Fruit fly (Drosophila melanogaster): ENCODE results near the gene Ubx.
A peak's percentile ranks its signal among the peaks of the same experiment; 100 is the strongest.

Ubx gene

dm6 chr3R:16715594-16715993 is 18.6 kb downstream of the Ubx start (continued):
- no peak for TF ChIP-seq vvl (GFP tag; IDR thresholded peaks at IDR 0.05)
- peak; percentile 49; the same call in 1 of the 3 replicates for TF ChIP-seq CG14860 (GFP tag; IDR thresholded peaks at IDR 0.05; ENCODE audit: partially characterized antibody)
- no peak for TF ChIP-seq dimm (GFP tag; IDR thresholded peaks at IDR 0.05)
- no peak for TF ChIP-seq CG7556 (GFP tag; optimal IDR thresholded peaks at IDR 0.05)
- no peak for TF ChIP-seq E2f2 (GFP tag; IDR thresholded peaks at IDR 0.05)
- no peak for TF ChIP-seq Mrtf (GFP tag; IDR thresholded peaks at IDR 0.05)
- TF ChIP-seq gsb (GFP tag; IDR thresholded peaks at IDR 0.05), result no peak
- TF ChIP-seq YL-1 (GFP tag; optimal IDR thresholded peaks at IDR 0.05), result no peak
- no peak for TF ChIP-seq HLH4C (GFP tag; IDR thresholded peaks at IDR 0.05; ENCODE audit: partially characterized antibody)
- peak; percentile 79 for TF ChIP-seq CG1832 (GFP tag; optimal IDR thresholded peaks at IDR 0.05)
- TF ChIP-seq bowl (GFP tag; IDR thresholded peaks at IDR 0.05), result no peak
- peak; percentile 75 for TF ChIP-seq CG15479 (GFP tag; optimal IDR thresholded peaks at IDR 0.05)
- TF ChIP-seq slp2 (GFP tag; optimal IDR thresholded peaks at IDR 0.05), result no peak
- no peak for TF ChIP-seq CG18619 (GFP tag; optimal IDR thresholded peaks at IDR 0.05)
- TF ChIP-seq ATbp (GFP tag; optimal IDR thresholded peaks at IDR 0.05), result no peak
- TF ChIP-seq psq (GFP tag; optimal IDR thresholded peaks at IDR 0.05), result no peak
- no peak for TF ChIP-seq CG7372 (GFP tag; IDR thresholded peaks at IDR 0.05)
- no peak for TF ChIP-seq CG18011 (GFP tag; optimal IDR thresholded peaks at IDR 0.05)
- TF ChIP-seq sob (GFP tag; IDR thresholded peaks at IDR 0.05), result no peak
- no peak for TF ChIP-seq corto (GFP tag; optimal IDR thresholded peaks at IDR 0.05)
- TF ChIP-seq Opbp (GFP tag; IDR thresholded peaks at IDR 0.05; ENCODE audit: partially characterized antibody), result peak; percentile 91; the same call in 2 of the 3 replicates
- no peak for TF ChIP-seq CG17186 (GFP tag; optimal IDR thresholded peaks at IDR 0.05)
- no peak for TF ChIP-seq CG17568 (GFP tag; optimal IDR thresholded peaks at IDR 0.05)
- TF ChIP-seq CG12744 (GFP tag; optimal IDR thresholded peaks at IDR 0.05), result no peak
- TF ChIP-seq CG11085 (GFP tag; IDR thresholded peaks at IDR 0.05), result no peak
- TF ChIP-seq CG31224 (GFP tag; IDR thresholded peaks at IDR 0.05), result no peak
- no peak for TF ChIP-seq CG4360 (GFP tag; IDR thresholded peaks at IDR 0.05)
- TF ChIP-seq chn (GFP tag; optimal IDR thresholded peaks at IDR 0.05), result no peak
- TF ChIP-seq CG8089 (GFP tag; optimal IDR thresholded peaks at IDR 0.05), result no peak
- TF ChIP-seq CG10366 (GFP tag; IDR thresholded peaks at IDR 0.05), result no peak
- no peak for TF ChIP-seq B-H2 (GFP tag; optimal IDR thresholded peaks at IDR 0.05)
- no peak for TF ChIP-seq stc (GFP tag; IDR thresholded peaks at IDR 0.05)
- no peak for TF ChIP-seq CG6654 (GFP tag; optimal IDR thresholded peaks at IDR 0.05)
- no peak for TF ChIP-seq knrl (GFP tag; IDR thresholded peaks at IDR 0.05; ENCODE audit: partially characterized antibody)
- TF ChIP-seq D19B (GFP tag; optimal IDR thresholded peaks at IDR 0.05), result no peak
- no peak for TF ChIP-seq CG9437 (GFP tag; optimal IDR thresholded peaks at IDR 0.05)
- TF ChIP-seq CG15696 (tag; optimal IDR thresholded peaks at IDR 0.05), result no peak
- peak; percentile 86 for TF ChIP-seq Nf-YC (tag; optimal IDR thresholded peaks at IDR 0.05)
- TF ChIP-seq CG8924 (tag; optimal IDR thresholded peaks at IDR 0.05), result no peak
- peak; percentile 39; the same call in 1 of the 2 replicates for TF ChIP-seq tna (GFP tag; IDR thresholded peaks at IDR 0.05; ENCODE audit: partially characterized antibody)
- no peak for TF ChIP-seq CG10654 (GFP tag; optimal IDR thresholded peaks at IDR 0.05)
- TF ChIP-seq Pdp1 (GFP tag; optimal IDR thresholded peaks at IDR 0.05), result no peak
- no peak for TF ChIP-seq Oli (tag; optimal IDR thresholded peaks at IDR 0.05)
- TF ChIP-seq Max (GFP tag; optimal IDR thresholded peaks at IDR 0.05), result no peak
- no peak for TF ChIP-seq CG9817 (tag; optimal IDR thresholded peaks at IDR 0.05)
- no peak for TF ChIP-seq Hr3 (GFP tag; optimal IDR thresholded peaks at IDR 0.05)
- TF ChIP-seq ranshi (GFP tag; IDR thresholded peaks at IDR 0.05), result no peak
- TF ChIP-seq eyg (GFP tag; optimal IDR thresholded peaks at IDR 0.05), result no peak
- TF ChIP-seq Dp (GFP tag; optimal IDR thresholded peaks at IDR 0.05), result no peak
- no peak for TF ChIP-seq CG1529 (GFP tag; optimal IDR thresholded peaks at IDR 0.05)
- TF ChIP-seq sug (tag; optimal IDR thresholded peaks at IDR 0.05), result no peak

All from whole organism, embryonic.